Worm (Caenorhabditis elegans): ENCODE results near the gene nhr-20.

- no peak for TF ChIP-seq tbx-37 (GFP tag; conservative IDR thresholded peaks at IDR 0.05)
- TF ChIP-seq ama-1 (optimal IDR thresholded peaks at IDR 0.05), result no peak
- TF ChIP-seq hnd-1 (tag; optimal IDR thresholded peaks at IDR 0.05), result no peak
- no peak for TF ChIP-seq B0310.2 (tag; optimal IDR thresholded peaks at IDR 0.05)
- no peak for TF ChIP-seq flt-1 (GFP tag; IDR thresholded peaks at IDR 0.05)
- no peak for TF ChIP-seq F13C5.2 (tag; optimal IDR thresholded peaks at IDR 0.05)
- TF ChIP-seq tra-4 (tag; optimal IDR thresholded peaks at IDR 0.05), result no peak
- no peak for TF ChIP-seq ceh-36 (tag; optimal IDR thresholded peaks at IDR 0.05)
- no peak for TF ChIP-seq sea-1 (GFP tag; conservative IDR thresholded peaks at IDR 0.05)
- TF ChIP-seq ceh-13 (GFP tag; optimal IDR thresholded peaks at IDR 0.05), result no peak
- TF ChIP-seq scrt-1 (GFP tag; IDR thresholded peaks at IDR 0.05), result no peak
- no peak for TF ChIP-seq aly-1 (tag; optimal IDR thresholded peaks at IDR 0.05)
These were observed 1.8 kb upstream of the nhr-20 start for ce11 chrIII:4234642-4235295.
